Worm (Caenorhabditis elegans) whole organism, L2 larva: ENCODE results near the gene swt-6.

Experiments used
- R02D3.7 ChIP-seq: fragments of 150-350 bp; optimal IDR thresholded peaks from 2 replicates; lab custom pipeline; 2014; ENCODE audit warnings: missing biosample characterization, missing genetic modification characterization
- nhr-12 ChIP-seq: fragments of 150-350 bp; optimal IDR thresholded peaks from 2 replicates; lab custom pipeline; 2014; ENCODE audit warnings: missing biosample characterization, missing genetic modification characterization
- nhr-77 ChIP-seq: fragments of 150-350 bp; optimal IDR thresholded peaks from 2 replicates; lab custom pipeline; 2014; ENCODE audit warnings: missing biosample characterization, missing genetic modification characterization
- skn-1 ChIP-seq: sonication (generic microtip); optimal IDR thresholded peaks from 2 replicates; lab custom pipeline; 2017; ENCODE audit warnings: missing biosample characterization, missing genetic modification characterization
- unc-39 ChIP-seq: fragments of 150-350 bp; optimal IDR thresholded peaks from 2 replicates; lab custom pipeline; 2014; ENCODE audit warnings: missing biosample characterization, missing genetic modification characterization
- zag-1 ChIP-seq: fragments of 150-350 bp; optimal IDR thresholded peaks from 2 replicates; lab custom pipeline; 2014; ENCODE audit warnings: missing biosample characterization, missing genetic modification characterization
- ztf-11 ChIP-seq: sonication (generic microtip); optimal IDR thresholded peaks from 2 replicates; lab custom pipeline; 2017; ENCODE audit warnings: missing biosample characterization, missing genetic modification characterization

DNA sequence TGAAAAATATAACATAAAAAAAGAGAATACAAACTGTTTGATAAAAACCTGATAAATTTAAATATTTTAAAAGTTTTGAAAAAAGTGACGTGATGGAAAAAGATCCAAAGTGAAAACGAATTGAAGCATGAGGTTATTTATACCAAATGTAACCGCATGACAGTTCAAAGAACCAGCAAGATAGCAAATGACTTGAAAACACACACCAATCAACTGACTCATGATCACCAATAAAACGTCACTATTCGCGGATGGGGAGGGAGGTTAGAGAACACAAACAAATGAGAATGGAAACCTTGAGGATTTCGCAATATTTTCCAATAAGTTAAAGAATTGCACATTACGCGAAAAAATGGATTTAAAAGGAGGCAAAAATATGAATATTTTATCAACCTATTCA, 44.8 kb upstream of the swt-6 start, which contains the start of gene C06B3.7:
- no peak for TF ChIP-seq nhr-77 (tag; lab: Kevin White, UChicago)
- no peak for TF ChIP-seq unc-39 (tag; lab: Kevin White, UChicago)
- TF ChIP-seq zag-1 (tag; lab: Kevin White, UChicago): no peak
- TF ChIP-seq ztf-11 (tag; lab: Kevin White, UChicago): no peak
- peak; percentile 21 for TF ChIP-seq skn-1 (tag; lab: Kevin White, UChicago)
- no peak for TF ChIP-seq R02D3.7 (tag; lab: Kevin White, UChicago)
- TF ChIP-seq nhr-12 (tag; lab: Kevin White, UChicago): no peak
